Fruit fly (Drosophila melanogaster): ENCODE data around the gene kek5.
A peak's percentile ranks its signal among the peaks of the same experiment; 100 is the strongest.

kek5 gene

dm6 chrX:19315421-19316260 is 37.3 kb upstream of the kek5 start:
- TF ChIP-seq cic (GFP tag; optimal IDR thresholded peaks at IDR 0.05) (peak; percentile 30), CG7101 (tag; optimal IDR thresholded peaks at IDR 0.05) (no peak), tj (GFP tag; optimal IDR thresholded peaks at IDR 0.05) (peak; percentile 15), Mnt (GFP tag; optimal IDR thresholded peaks at IDR 0.05) (peak; percentile 14), CG33017 (tag; optimal IDR thresholded peaks at IDR 0.05) (no peak), cnc (optimal IDR thresholded peaks at IDR 0.05) (peak; percentile 86 to 90), kay (GFP tag; ENCODE audit: borderline replicate concordance) (peak; percentile 79), ovo (GFP tag; optimal IDR thresholded peaks at IDR 0.05) (no peak), CG14711 (tag; optimal IDR thresholded peaks at IDR 0.05) (no peak)

- TF ChIP-seq ovo (GFP tag; optimal IDR thresholded peaks at IDR 0.05) (peak; percentile 16), toe (GFP tag; optimal IDR thresholded peaks at IDR 0.05) (no peak)
Measured at dm6 chrX:19316583-19316982, 36.4 kb upstream of the kek5 start.

- peak; percentile 77 for TF ChIP-seq CG7101 (tag; optimal IDR thresholded peaks at IDR 0.05)
- peak; percentile 50 for TF ChIP-seq bab1 (GFP tag; optimal IDR thresholded peaks at IDR 0.05)
- peak; percentile 34 for TF ChIP-seq tj (GFP tag; optimal IDR thresholded peaks at IDR 0.05)
- peak; percentile 49 for TF ChIP-seq cic (GFP tag; optimal IDR thresholded peaks at IDR 0.05)
- TF ChIP-seq CG1620 (GFP tag; optimal IDR thresholded peaks at IDR 0.05) = no peak
- TF ChIP-seq CG14711 (tag; optimal IDR thresholded peaks at IDR 0.05) = peak; percentile 70
- TF ChIP-seq CG11617 (GFP tag; optimal IDR thresholded peaks at IDR 0.05) = peak; percentile 69
- peak; percentile 44 for TF ChIP-seq pad (GFP tag; optimal IDR thresholded peaks at IDR 0.05)
- TF ChIP-seq toe (GFP tag; optimal IDR thresholded peaks at IDR 0.05) = no peak
- TF ChIP-seq CG33017 (tag; optimal IDR thresholded peaks at IDR 0.05) = peak; percentile 71
Measured at dm6 chrX:19317058-19317767, 35.8 kb upstream of the kek5 start.

- TF ChIP-seq ovo (GFP tag; optimal IDR thresholded peaks at IDR 0.05) = no peak
- no peak for TF ChIP-seq CG7045 (GFP tag; optimal IDR thresholded peaks at IDR 0.05)
- TF ChIP-seq cnc (optimal IDR thresholded peaks at IDR 0.05) = no peak
- TF ChIP-seq Clk (GFP tag; optimal IDR thresholded peaks at IDR 0.05) = no peak
- TF ChIP-seq CG33017 (tag; optimal IDR thresholded peaks at IDR 0.05) = no peak
- TF ChIP-seq cic (GFP tag; optimal IDR thresholded peaks at IDR 0.05) = no peak
- TF ChIP-seq kay (GFP tag; ENCODE audit: borderline replicate concordance) = no peak
- TF ChIP-seq CG11617 (GFP tag; optimal IDR thresholded peaks at IDR 0.05) = no peak
- TF ChIP-seq CG7101 (tag; optimal IDR thresholded peaks at IDR 0.05) = no peak
- no peak for TF ChIP-seq tj (GFP tag; optimal IDR thresholded peaks at IDR 0.05)
- no peak for TF ChIP-seq CG12768 (GFP tag; optimal IDR thresholded peaks at IDR 0.05)
Measured at dm6 chrX:19318924-19319323, 34.1 kb upstream of the kek5 start.

dm6 chrX:19321820-19322708 is 30.9 kb upstream of the kek5 start, which contains the start of gene out:
TSS of gene out (minus strand) at chrX:19322106.
- TF ChIP-seq Crg-1 (GFP tag; optimal IDR thresholded peaks at IDR 0.05) = peak; percentile 73
- TF ChIP-seq CG11617 (GFP tag; optimal IDR thresholded peaks at IDR 0.05) = peak; percentile 95
- TF ChIP-seq CG33017 (tag; optimal IDR thresholded peaks at IDR 0.05) = peak; percentile 84
- TF ChIP-seq tj (GFP tag; optimal IDR thresholded peaks at IDR 0.05) = peak; percentile 78
- TF ChIP-seq CG14711 (tag; optimal IDR thresholded peaks at IDR 0.05) = peak; percentile 85
- TF ChIP-seq cic (GFP tag; optimal IDR thresholded peaks at IDR 0.05) = peak; percentile 56
- TF ChIP-seq toe (GFP tag; optimal IDR thresholded peaks at IDR 0.05) = peak; percentile 80
- TF ChIP-seq pad (GFP tag; optimal IDR thresholded peaks at IDR 0.05) = peak; percentile 80
- peak; percentile 94 for TF ChIP-seq bab1 (GFP tag; optimal IDR thresholded peaks at IDR 0.05)
- TF ChIP-seq kay (GFP tag; ENCODE audit: borderline replicate concordance) = peak; percentile 43
- peak; percentile 83 for TF ChIP-seq CG5204 (GFP tag; optimal IDR thresholded peaks at IDR 0.05)
- TF ChIP-seq Mnt (GFP tag; optimal IDR thresholded peaks at IDR 0.05) = peak; percentile 77
- peak; percentile 94 for TF ChIP-seq CG7101 (tag; optimal IDR thresholded peaks at IDR 0.05)
- TF ChIP-seq cnc (optimal IDR thresholded peaks at IDR 0.05) = peak; percentile 24 to 74
- peak; percentile 76 for TF ChIP-seq Hr96 (GFP tag; optimal IDR thresholded peaks at IDR 0.05)
- TF ChIP-seq ovo (GFP tag; optimal IDR thresholded peaks at IDR 0.05) = peak; percentile 73
- TF ChIP-seq CG1620 (GFP tag; optimal IDR thresholded peaks at IDR 0.05) = peak; percentile 87
- TF ChIP-seq CG7045 (GFP tag; optimal IDR thresholded peaks at IDR 0.05) = peak; percentile 88
- TF ChIP-seq CG12768 (GFP tag; optimal IDR thresholded peaks at IDR 0.05) = peak; percentile 84
- peak; percentile 78 for TF ChIP-seq Clk (GFP tag; optimal IDR thresholded peaks at IDR 0.05)

Measured in whole organism, adult.